Worm (Caenorhabditis elegans): ENCODE measurements around the gene Y49A3A.4.

Gene Y49A3A.4

ce11 chrV:14333116-14333515, 25.6 kb downstream of the Y49A3A.4 start, which contains the start of gene srm-4:
Gene srm-4, plus strand, starts transcription at chrV:14333416.
- no peak for TF ChIP-seq ceh-82 (tag; optimal IDR thresholded peaks at IDR 0.05)
- TF ChIP-seq nhr-42 (GFP tag; IDR thresholded peaks at IDR 0.05): no peak
- TF ChIP-seq ztf-11 (tag; optimal IDR thresholded peaks at IDR 0.05): no peak
- no peak for TF ChIP-seq mdl-1 (tag; optimal IDR thresholded peaks at IDR 0.05)
- TF ChIP-seq ceh-32 (tag; optimal IDR thresholded peaks at IDR 0.05; ENCODE audit: poor library complexity): no peak
- no peak for TF ChIP-seq nhr-237 (tag; optimal IDR thresholded peaks at IDR 0.05)
- TF ChIP-seq zip-11 (GFP tag; IDR thresholded peaks at IDR 0.05): no peak
- no peak for TF ChIP-seq lin-39 (tag; optimal IDR thresholded peaks at IDR 0.05)

ce11 chrV:14331477-14331876, 27.2 kb downstream of the Y49A3A.4 start, which contains the start of gene F47B8.8:
Gene F47B8.8, plus strand, starts transcription at chrV:14331733.
- TF ChIP-seq Y5F2A.4 (GFP tag; optimal IDR thresholded peaks at IDR 0.05) (no peak), mdl-1 (tag; optimal IDR thresholded peaks at IDR 0.05) (peak in 1 of 2 experiments; percentile 13)

ce11 chrV:14328806-14329205, 29.9 kb downstream of the Y49A3A.4 start, which contains the start of gene pepm-1:
Gene pepm-1, plus strand, starts transcription at chrV:14329106.
- no peak for TF ChIP-seq ceh-20 (GFP tag; IDR thresholded peaks at IDR 0.05)

ce11 chrV:14327776-14328175, 30.9 kb downstream of the Y49A3A.4 start, which contains the start of gene F47B8.5:
Gene F47B8.5, minus strand, starts transcription at chrV:14327876.
- TF ChIP-seq lsy-2 (tag; optimal IDR thresholded peaks at IDR 0.05) (no peak), unc-62 (GFP tag; optimal IDR thresholded peaks at IDR 0.05 in 1 of 2) (no peak), unc-62 (tag; optimal IDR thresholded peaks at IDR 0.05) (no peak), daf-16 (GFP tag; optimal IDR thresholded peaks at IDR 0.05) (no peak), daf-16 (tag; optimal IDR thresholded peaks at IDR 0.05) (no peak), hlh-11 (tag; optimal IDR thresholded peaks at IDR 0.05) (no peak), nhr-111 (GFP tag; optimal IDR thresholded peaks at IDR 0.05) (no peak), ceh-32 (tag; optimal IDR thresholded peaks at IDR 0.05; ENCODE audit: poor library complexity) (no peak), mdl-1 (tag; optimal IDR thresholded peaks at IDR 0.05) (no peak), F10B5.3 (tag; optimal IDR thresholded peaks at IDR 0.05) (no peak)

ce11 chrV:14324502-14325467, 33.9 kb downstream of the Y49A3A.4 start, which contains the start of the genes F47B8.4 and F47B8.18:
Gene F47B8.4, minus strand, starts transcription at chrV:14324673.
Gene F47B8.18, minus strand, starts transcription at chrV:14325464.
- TF ChIP-seq lin-15B (tag; optimal IDR thresholded peaks at IDR 0.05) (no peak), ztf-7 (tag; optimal IDR thresholded peaks at IDR 0.05) (no peak), nhr-6 (tag; optimal IDR thresholded peaks at IDR 0.05) (no peak), unc-62 (GFP tag; optimal IDR thresholded peaks at IDR 0.05 in 1 of 2) (peak in 1 of 2 experiments; percentile 96), unc-62 (tag; optimal IDR thresholded peaks at IDR 0.05) (no peak), nhr-28 (tag; optimal IDR thresholded peaks at IDR 0.05) (peak; percentile 76), nhr-77 (tag; optimal IDR thresholded peaks at IDR 0.05) (peak; percentile 20), pha-4 (GFP tag; IDR thresholded peaks at IDR 0.05) (peak; percentile 90; the same call in 1 of the 2 replicates), pha-4 (tag; optimal IDR thresholded peaks at IDR 0.05) (no peak), mxl-2 (GFP tag; conservative IDR thresholded peaks at IDR 0.05) (no peak), mxl-3 (GFP tag; optimal IDR thresholded peaks at IDR 0.05) (peak; percentile 13), lim-7 (GFP tag; IDR thresholded peaks at IDR 0.05) (peak; percentile 32; the same call in 1 of the 2 replicates), zfp-3 (GFP tag; conservative IDR thresholded peaks at IDR 0.05) (no peak), ces-1 (GFP tag; optimal IDR thresholded peaks at IDR 0.05) (no peak), egl-27 (tag; optimal IDR thresholded peaks at IDR 0.05) (no peak), daf-19 (GFP tag; conservative IDR thresholded peaks at IDR 0.05) (no peak), pqm-1 (tag; optimal IDR thresholded peaks at IDR 0.05) (peak; percentile 83), dmd-6 (GFP tag; IDR thresholded peaks at IDR 0.05) (peak; percentile 44), dmd-8 (GFP tag; IDR thresholded peaks at IDR 0.05) (no peak), F26F4.8 (GFP tag; conservative IDR thresholded peaks at IDR 0.05) (0 out of 2 replicates have a peak, but pooled peaks have one; percentile 3), daf-16 (GFP tag; optimal IDR thresholded peaks at IDR 0.05) (no peak), daf-16 (tag; optimal IDR thresholded peaks at IDR 0.05) (peak; percentile 99), mdl-1 (tag; optimal IDR thresholded peaks at IDR 0.05) (peak in 1 of 2 experiments; percentile 53), aha-1 (tag) (peak; percentile 76), hlh-30 (tag; optimal IDR thresholded peaks at IDR 0.05; ENCODE audit: insufficient read depth) (peak; percentile 45), ceh-20 (GFP tag; IDR thresholded peaks at IDR 0.05) (no peak), vab-7 (GFP tag; IDR thresholded peaks at IDR 0.05) (0 out of 2 replicates have a peak, but pooled peaks have one; percentile 17), lin-38 (GFP tag; IDR thresholded peaks at IDR 0.05) (no peak), dmd-9 (GFP tag; IDR thresholded peaks at IDR 0.05) (0 out of 2 replicates have a peak, but pooled peaks have one; percentile 33)
